Worm (Caenorhabditis elegans): Measurements from ENCODE around the gene ZK512.11.
A peak's percentile ranks its signal among the peaks of the same experiment; 100 is the strongest.

The ZK512.11 gene

ce11 chrIII:9109726-9110125, 34.3 kb upstream of the ZK512.11 start:
- TF ChIP-seq lin-15B (tag; optimal IDR thresholded peaks at IDR 0.05) = no peak
- no peak for TF ChIP-seq mdl-1 (tag; optimal IDR thresholded peaks at IDR 0.05)
- no peak for TF ChIP-seq nfya-1 (tag; optimal IDR thresholded peaks at IDR 0.05; ENCODE audit: insufficient read depth)

ce11 chrIII:9110270-9110669, 33.7 kb upstream of the ZK512.11 start:
- peak; percentile 17 for TF ChIP-seq nhr-25 (tag; optimal IDR thresholded peaks at IDR 0.05)
- TF ChIP-seq nhr-43 (tag; optimal IDR thresholded peaks at IDR 0.05; ENCODE audit: poor library complexity, severe bottlenecking) = no peak
- no peak for TF ChIP-seq fos-1 (tag; optimal IDR thresholded peaks at IDR 0.05)
- no peak for TF ChIP-seq nhr-23 (tag; optimal IDR thresholded peaks at IDR 0.05)
- TF ChIP-seq elt-2 (tag; optimal IDR thresholded peaks at IDR 0.05) = peak; percentile 46
- no peak for TF ChIP-seq skn-1 (tag; optimal IDR thresholded peaks at IDR 0.05)

ce11 chrIII:9112479-9112878, 31.5 kb upstream of the ZK512.11 start:
- TF ChIP-seq aly-2 (tag; optimal IDR thresholded peaks at IDR 0.05) (no peak), nhr-25 (tag; optimal IDR thresholded peaks at IDR 0.05) (peak; percentile 17)

ce11 chrIII:9114076-9114475, 29.9 kb upstream of the ZK512.11 start:
- TF ChIP-seq ztf-4 (tag; optimal IDR thresholded peaks at IDR 0.05) (no peak), ceh-16 (tag; optimal IDR thresholded peaks at IDR 0.05) (no peak), ceh-82 (tag; optimal IDR thresholded peaks at IDR 0.05) (no peak)

ce11 chrIII:9114649-9115048, 29.4 kb upstream of the ZK512.11 start, which contains the start of gene ZK512.1:
Gene ZK512.1, plus strand, starts transcription at chrIII:9114949.
- no peak for TF ChIP-seq nhr-25 (tag; optimal IDR thresholded peaks at IDR 0.05)
- no peak for TF ChIP-seq nhr-77 (tag; optimal IDR thresholded peaks at IDR 0.05)
- TF ChIP-seq aly-2 (tag; optimal IDR thresholded peaks at IDR 0.05) = no peak

- TF ChIP-seq ama-1 (optimal IDR thresholded peaks at IDR 0.05) (no peak), fos-1 (tag; optimal IDR thresholded peaks at IDR 0.05) (no peak), ztf-11 (tag; optimal IDR thresholded peaks at IDR 0.05) (no peak), hmg-11 (tag; optimal IDR thresholded peaks at IDR 0.05) (no peak), nhr-77 (tag; optimal IDR thresholded peaks at IDR 0.05) (no peak), nhr-237 (tag; optimal IDR thresholded peaks at IDR 0.05) (no peak), ceh-9 (tag; optimal IDR thresholded peaks at IDR 0.05) (no peak)
Measured at ce11 chrIII:9115745-9116144, 28.3 kb upstream of the ZK512.11 start.

ce11 chrIII:9118314-9118850, 25.6 kb upstream of the ZK512.11 start, which contains the start of gene grl-11:
Gene grl-11, minus strand, starts transcription at chrIII:9118364.
- TF ChIP-seq nfya-1 (tag; optimal IDR thresholded peaks at IDR 0.05; ENCODE audit: insufficient read depth) (no peak), sea-2 (GFP tag; optimal IDR thresholded peaks at IDR 0.05) (no peak), nhr-76 (tag; optimal IDR thresholded peaks at IDR 0.05) (no peak), ZK546.5 (tag; optimal IDR thresholded peaks at IDR 0.05) (no peak), hmg-11 (tag; optimal IDR thresholded peaks at IDR 0.05) (no peak), nhr-12 (tag; optimal IDR thresholded peaks at IDR 0.05) (no peak)

ce11 chrIII:9118921-9119606, 24.9 kb upstream of the ZK512.11 start, which contains the start of gene ced-11:
Gene ced-11, plus strand, starts transcription at chrIII:9119556.
- TF ChIP-seq nfya-1 (tag; optimal IDR thresholded peaks at IDR 0.05; ENCODE audit: insufficient read depth) = no peak

ce11 chrIII:9125789-9126304, 18.2 kb upstream of the ZK512.11 start, which contains the start of gene sec-16A.1:
Gene sec-16A.1, plus strand, starts transcription at chrIII:9125839.
- TF ChIP-seq aly-2 (tag; optimal IDR thresholded peaks at IDR 0.05) (no peak), lsy-12 (tag; optimal IDR thresholded peaks at IDR 0.05) (no peak), daf-12 (tag; optimal IDR thresholded peaks at IDR 0.05) (no peak), elt-3 (tag; optimal IDR thresholded peaks at IDR 0.05) (no peak), pqm-1 (tag; optimal IDR thresholded peaks at IDR 0.05) (no peak), egl-27 (tag; optimal IDR thresholded peaks at IDR 0.05) (no peak), ztf-4 (tag; optimal IDR thresholded peaks at IDR 0.05) (no peak), nhr-43 (tag; optimal IDR thresholded peaks at IDR 0.05; ENCODE audit: poor library complexity, severe bottlenecking) (peak; percentile 40), R02D3.7 (tag; optimal IDR thresholded peaks at IDR 0.05) (no peak), fkh-2 (tag; optimal IDR thresholded peaks at IDR 0.05) (no peak), nhr-12 (tag; optimal IDR thresholded peaks at IDR 0.05) (no peak), zag-1 (tag; optimal IDR thresholded peaks at IDR 0.05) (no peak), nhr-67 (tag; optimal IDR thresholded peaks at IDR 0.05) (no peak), fos-1 (tag; optimal IDR thresholded peaks at IDR 0.05) (no peak), nhr-77 (tag; optimal IDR thresholded peaks at IDR 0.05) (no peak), hmg-11 (tag; optimal IDR thresholded peaks at IDR 0.05) (peak; percentile 11), skn-1 (tag; optimal IDR thresholded peaks at IDR 0.05) (no peak), eor-1 (tag; optimal IDR thresholded peaks at IDR 0.05) (no peak), sea-2 (GFP tag; optimal IDR thresholded peaks at IDR 0.05) (no peak), ztf-11 (tag; optimal IDR thresholded peaks at IDR 0.05) (no peak), tbx-2 (tag; optimal IDR thresholded peaks at IDR 0.05) (no peak), mdl-1 (tag; optimal IDR thresholded peaks at IDR 0.05) (no peak)
